Fruit fly (Drosophila melanogaster) whole organism, embryonic: ENCODE data around the gene CG9254.

Experiments used
- Adf1 ChIP-seq: fragments of 200-800 bp; sonication (Bioruptor generic); IDR thresholded peaks from 2 replicates; pipeline ENCODE4 v1.3.6; 2022; ENCODE audit warnings: missing biosample characterization, missing genetic modification characterization
- Bdp1 ChIP-seq: fragments of 200-800 bp; sonication (Bioruptor generic); optimal IDR thresholded peaks from 3 replicates; lab custom pipeline; 2016; ENCODE audit warnings: missing biosample characterization, missing genetic modification characterization
- CG10209 ChIP-seq: fragments of 200-800 bp; sonication (Bioruptor generic); optimal IDR thresholded peaks from 3 replicates; lab custom pipeline; 2017; ENCODE audit warnings: missing biosample characterization, mild to moderate bottlenecking, missing genetic modification characterization, missing genetic modification reagents
- CG10462 ChIP-seq: fragments of 200-800 bp; sonication (Bioruptor generic); optimal IDR thresholded peaks from 2 replicates; lab custom pipeline; 2016; ENCODE audit warnings: missing biosample characterization, missing genetic modification characterization
- CG10959 ChIP-seq: fragments of 200-800 bp; sonication (Bioruptor generic); IDR thresholded peaks from 2 replicates; pipeline ENCODE4 v1.3.6; 2022; ENCODE audit warnings: missing biosample characterization, missing genetic modification characterization
- CG11560 ChIP-seq: fragments of 200-800 bp; sonication (Bioruptor generic); IDR thresholded peaks from 3 replicates; pipeline ENCODE4 v1.3.6; 2022; ENCODE audit warnings: missing biosample characterization, missing genetic modification characterization
- CG12155 ChIP-seq: fragments of 200-800 bp; sonication (Bioruptor generic); optimal IDR thresholded peaks from 3 replicates; lab custom pipeline; 2016; ENCODE audit warnings: missing biosample characterization, missing genetic modification characterization
- CG12659 ChIP-seq: fragments of 200-800 bp; sonication (Bioruptor generic); optimal IDR thresholded peaks from 3 replicates; lab custom pipeline; 2017; ENCODE audit warnings: mild to moderate bottlenecking, missing biosample characterization, missing genetic modification reagents, missing genetic modification characterization
- CG13287 ChIP-seq: fragments of 200-800 bp; sonication (Bioruptor generic); IDR thresholded peaks from 2 replicates; pipeline ENCODE4 v1.3.6; 2022; ENCODE audit warnings: missing biosample characterization, missing genetic modification characterization; ENCODE audit not compliant: partially characterized antibody
- CG13894 ChIP-seq: fragments of 200-800 bp; sonication (Bioruptor generic); optimal IDR thresholded peaks from 3 replicates; lab custom pipeline; 2018; ENCODE audit warnings: missing biosample characterization, mild to moderate bottlenecking, missing genetic modification characterization, moderate library complexity
- CG14441 ChIP-seq: fragments of 200-800 bp; sonication (Bioruptor generic); IDR thresholded peaks from 2 replicates; pipeline ENCODE4 v1.3.6; 2022; ENCODE audit warnings: missing biosample characterization, missing genetic modification characterization
- CG14710 ChIP-seq: fragments of 200-800 bp; sonication (Bioruptor generic); optimal IDR thresholded peaks from 3 replicates; lab custom pipeline; 2019; ENCODE audit warnings: missing biosample characterization, mild to moderate bottlenecking, missing genetic modification characterization, moderate library complexity
- CG14860 ChIP-seq: fragments of 200-800 bp; sonication (Bioruptor generic); IDR thresholded peaks from 3 replicates; pipeline ENCODE4 v1.3.6; 2022; ENCODE audit warnings: missing biosample characterization, missing genetic modification characterization; ENCODE audit not compliant: partially characterized antibody
- CG15011 ChIP-seq: fragments of 200-800 bp; sonication (Bioruptor generic); optimal IDR thresholded peaks from 3 replicates; lab custom pipeline; 2018; ENCODE audit warnings: missing biosample characterization, mild to moderate bottlenecking, missing genetic modification characterization
- CG15514 ChIP-seq: fragments of 200-800 bp; sonication (Bioruptor generic); optimal IDR thresholded peaks from 3 replicates; lab custom pipeline; 2017; ENCODE audit warnings: missing biosample characterization, missing genetic modification characterization, mild to moderate bottlenecking, moderate library complexity, missing genetic modification reagents
- CG16779 ChIP-seq: fragments of 200-800 bp; sonication (Bioruptor generic); IDR thresholded peaks from 2 replicates; pipeline ENCODE4 v1.3.6; 2022; ENCODE audit warnings: missing biosample characterization, missing genetic modification characterization
- CG17802 ChIP-seq: fragments of 200-800 bp; sonication (Bioruptor generic); optimal IDR thresholded peaks from 2 replicates; lab custom pipeline; 2018; ENCODE audit warnings: missing biosample characterization, mild to moderate bottlenecking, missing genetic modification characterization, moderate library complexity
- CG4404 ChIP-seq: fragments of 200-800 bp; sonication (Bioruptor generic); IDR thresholded peaks from 2 replicates; pipeline ENCODE4 v1.3.6; 2022; ENCODE audit warnings: missing biosample characterization, missing genetic modification characterization
- CG5180 ChIP-seq: fragments of 200-800 bp; sonication (Bioruptor generic); optimal IDR thresholded peaks from 3 replicates; lab custom pipeline; 2017; ENCODE audit warnings: missing biosample characterization, missing genetic modification characterization, mild to moderate bottlenecking, moderate library complexity, missing genetic modification reagents
- CG5245 ChIP-seq: fragments of 200-800 bp; sonication (Bioruptor generic); optimal IDR thresholded peaks from 3 replicates; lab custom pipeline; 2016; ENCODE audit warnings: missing biosample characterization, missing genetic modification characterization
- CG6272 ChIP-seq: fragments of 200-800 bp; sonication (Bioruptor generic); IDR thresholded peaks from 2 replicates; pipeline ENCODE4 v1.3.6; 2022; ENCODE audit warnings: missing biosample characterization, missing genetic modification characterization
- CG8944 ChIP-seq: fragments of 200-800 bp; sonication (Bioruptor generic); optimal IDR thresholded peaks from 3 replicates; lab custom pipeline; 2016; ENCODE audit warnings: missing biosample characterization, missing genetic modification characterization
- Doc3 ChIP-seq: fragments of 200-800 bp; sonication (Bioruptor generic); IDR thresholded peaks from 3 replicates; pipeline ENCODE4 v1.3.6; 2022; ENCODE audit warnings: missing biosample characterization, missing genetic modification characterization; ENCODE audit not compliant: partially characterized antibody
- Hr51 ChIP-seq, 2 experiments: fragments of 200-800 bp; sonication (Bioruptor generic); optimal IDR thresholded peaks; 2 replicates in 1 of 2; 3 replicates in 1 of 2; lab custom pipeline; 2016 to 2018; ENCODE audit warnings: missing biosample characterization in 2 of 2, missing genetic modification characterization in 2 of 2, mild to moderate bottlenecking in 1 of 2, moderate library complexity in 1 of 2
- Hr78 ChIP-seq, 2 experiments: fragments of 200-800 bp in 1 of 2; fragments of >200 bp in 1 of 2; sonication (Bioruptor generic) in 1 of 2; optimal IDR thresholded peaks; 2 replicates each; lab custom pipeline; 2017 to 2019; ENCODE audit warnings: missing biosample characterization in 2 of 2, missing genetic modification characterization in 2 of 2, mild to moderate bottlenecking in 1 of 2, moderate library complexity in 1 of 2
- Jarid2 ChIP-seq: fragments of 200-800 bp; sonication (Bioruptor generic); optimal IDR thresholded peaks from 3 replicates; lab custom pipeline; 2017; ENCODE audit warnings: mild to moderate bottlenecking, missing biosample characterization, missing genetic modification reagents, missing genetic modification characterization
- MESR4 ChIP-seq: fragments of 200-800 bp; sonication (Bioruptor generic); optimal IDR thresholded peaks from 2 replicates; lab custom pipeline; 2018; ENCODE audit warnings: missing biosample characterization, mild to moderate bottlenecking, missing genetic modification characterization, moderate library complexity
- Max ChIP-seq: fragments of 200-800 bp; sonication (Bioruptor generic); optimal IDR thresholded peaks from 2 replicates; lab custom pipeline; 2016; ENCODE audit warnings: missing biosample characterization, mild to moderate bottlenecking, missing genetic modification characterization
- Mes4 ChIP-seq: fragments of 200-800 bp; sonication (Bioruptor generic); optimal IDR thresholded peaks from 2 replicates; lab custom pipeline; 2016; ENCODE audit warnings: missing biosample characterization, missing genetic modification characterization
- Myb ChIP-seq: fragments of 200-800 bp; sonication (Bioruptor generic); optimal IDR thresholded peaks from 2 replicates; lab custom pipeline; 2016; ENCODE audit warnings: missing biosample characterization, missing genetic modification characterization
- NC2α ChIP-seq: fragments of 200-800 bp; sonication (Bioruptor generic); optimal IDR thresholded peaks from 2 replicates; lab custom pipeline; 2016; ENCODE audit warnings: missing biosample characterization, missing genetic modification characterization
- Nf-YB ChIP-seq: fragments of 200-800 bp; sonication (Bioruptor generic); optimal IDR thresholded peaks from 3 replicates; lab custom pipeline; 2019; ENCODE audit warnings: missing biosample characterization, mild to moderate bottlenecking, missing genetic modification characterization, moderate library complexity
- Ptx1 ChIP-seq: fragments of 200-800 bp; sonication (Bioruptor generic); IDR thresholded peaks from 2 replicates; pipeline ENCODE4 v1.3.6; 2022; ENCODE audit warnings: missing biosample characterization, missing genetic modification characterization
- Sin3A ChIP-seq: fragments of >200 bp; optimal IDR thresholded peaks from 2 replicates; lab custom pipeline; 2018
- Taf1 ChIP-seq: fragments of 200-800 bp; sonication (Bioruptor generic); IDR thresholded peaks from 2 replicates; pipeline ENCODE4 v1.3.6; 2022; ENCODE audit warnings: missing biosample characterization, missing genetic modification characterization
- Xbp1 ChIP-seq: fragments of 200-800 bp; sonication (Bioruptor generic); optimal IDR thresholded peaks from 3 replicates; lab custom pipeline; 2016; ENCODE audit warnings: missing biosample characterization, mild to moderate bottlenecking, missing genetic modification characterization
- ap ChIP-seq: fragments of 200-800 bp; sonication (Bioruptor generic); IDR thresholded peaks from 2 replicates; pipeline ENCODE4 v1.3.6; 2022; ENCODE audit warnings: missing biosample characterization, missing genetic modification characterization
- da ChIP-seq: fragments of 200-800 bp; sonication (Bioruptor generic); optimal IDR thresholded peaks from 2 replicates; lab custom pipeline; 2016; ENCODE audit warnings: missing biosample characterization, missing genetic modification characterization
- dysf ChIP-seq: fragments of 200-800 bp; sonication (Bioruptor generic); IDR thresholded peaks from 3 replicates; pipeline ENCODE4 v1.3.6; 2022; ENCODE audit warnings: missing biosample characterization, missing genetic modification characterization
- fd3F ChIP-seq: fragments of 200-800 bp; sonication (Bioruptor generic); optimal IDR thresholded peaks from 2 replicates; lab custom pipeline; 2018; ENCODE audit warnings: missing biosample characterization, mild to moderate bottlenecking, missing genetic modification characterization, moderate library complexity
- gsb-n ChIP-seq: fragments of 200-800 bp; sonication (Bioruptor generic); optimal IDR thresholded peaks from 3 replicates; lab custom pipeline; 2018; ENCODE audit warnings: missing biosample characterization, mild to moderate bottlenecking, missing genetic modification characterization
- insv ChIP-seq, 2 experiments: fragments of 200-800 bp; sonication (Bioruptor generic); optimal IDR thresholded peaks; 3 replicates each; lab custom pipeline; 2016 to 2018; ENCODE audit warnings: missing biosample characterization in 2 of 2, missing genetic modification characterization in 2 of 2
- lola ChIP-seq, 3 experiments: fragments of >200 bp in 2 of 3; fragments of 200-800 bp in 1 of 3; sonication (Bioruptor generic) in 1 of 3; optimal IDR thresholded peaks; 2 replicates each; lab custom pipeline; 2017 to 2019; ENCODE audit warnings: missing biosample characterization in 3 of 3, missing genetic modification characterization in 3 of 3, mild to moderate bottlenecking in 1 of 3, moderate library complexity in 1 of 3
- nom ChIP-seq: fragments of 200-800 bp; sonication (Bioruptor generic); optimal IDR thresholded peaks from 2 replicates; lab custom pipeline; 2017; ENCODE audit warnings: missing biosample characterization, missing genetic modification characterization, mild to moderate bottlenecking, moderate library complexity, missing genetic modification reagents
- onecut ChIP-seq: fragments of 200-800 bp; sonication (Bioruptor generic); IDR thresholded peaks from 2 replicates; pipeline ENCODE4 v1.3.6; 2022; ENCODE audit warnings: missing biosample characterization, missing genetic modification characterization
- pzg ChIP-seq: fragments of 200-800 bp; sonication (Bioruptor generic); optimal IDR thresholded peaks from 3 replicates; lab custom pipeline; 2018; ENCODE audit warnings: missing biosample characterization, mild to moderate bottlenecking, missing genetic modification characterization, moderate library complexity
- ranshi ChIP-seq: fragments of 200-800 bp; sonication (Bioruptor generic); IDR thresholded peaks from 2 replicates; pipeline ENCODE4 v1.3.6; 2022; ENCODE audit warnings: missing biosample characterization, missing genetic modification characterization
- sens-2 ChIP-seq: fragments of 200-800 bp; sonication (Bioruptor generic); IDR thresholded peaks from 2 replicates; pipeline ENCODE4 v1.3.6; 2022; ENCODE audit warnings: missing biosample characterization, missing genetic modification characterization
- slou ChIP-seq: fragments of 200-800 bp; sonication (Bioruptor generic); optimal IDR thresholded peaks from 3 replicates; lab custom pipeline; 2016; ENCODE audit warnings: missing biosample characterization, missing genetic modification characterization
- tin ChIP-seq: fragments of 200-800 bp; sonication (Bioruptor generic); optimal IDR thresholded peaks from 3 replicates; lab custom pipeline; 2016; ENCODE audit warnings: missing biosample characterization, missing genetic modification characterization

The CG9254 gene

dm6 chr2L:13571791-13572451 is 25.1 kb downstream of the CG9254 start (continued):
- TF ChIP-seq CG12659 (GFP tag; lab: Kevin White, UChicago) (no peak), CG5245 (GFP tag; lab: Kevin White, UChicago) (no peak), CG5180 (GFP tag; lab: Kevin White, UChicago) (no peak), Mes4 (GFP tag; lab: Kevin White, UChicago) (no peak), Bdp1 (GFP tag; lab: Kevin White, UChicago) (no peak), CG10209 (GFP tag; lab: Kevin White, UChicago) (no peak), CG14710 (tag; lab: Kevin White, UChicago) (no peak), Hr51 (GFP tag; optimal IDR thresholded peaks at IDR 0.05; lab: Kevin White, UChicago) (peak in 1 of 2 experiments; percentile 47), Adf1 (GFP tag; lab: Robert Waterston, UW) (no peak), ap (no peak), CG13287 (GFP tag; lab: Robert Waterston, UW) (no peak), CG15011 (GFP tag; lab: Kevin White, UChicago) (no peak), lola (GFP tag; optimal IDR thresholded peaks at IDR 0.05; lab: Kevin White, UChicago) (no peak), CG10959 (GFP tag; lab: Robert Waterston, UW) (no peak), CG15514 (GFP tag; lab: Kevin White, UChicago) (no peak), CG4404 (GFP tag; lab: Robert Waterston, UW) (no peak), Doc3 (GFP tag; lab: Robert Waterston, UW) (no peak), Taf1 (no peak), CG16779 (no peak), CG8944 (GFP tag; lab: Kevin White, UChicago) (no peak), onecut (GFP tag; lab: Robert Waterston, UW) (no peak), Hr78 (GFP tag; optimal IDR thresholded peaks at IDR 0.05; lab: Kevin White, UChicago) (no peak), tin (no peak), CG10462 (no peak), Nf-YB (GFP tag; lab: Kevin White, UChicago) (no peak), nom (no peak), MESR4 (GFP tag; lab: Kevin White, UChicago) (no peak), Sin3A (no peak), slou (no peak), Myb (GFP tag; lab: Kevin White, UChicago) (no peak), CG14441 (GFP tag; lab: Robert Waterston, UW) (no peak), gsb-n (no peak), CG12155 (no peak), Max (GFP tag; lab: Kevin White, UChicago) (no peak), CG17802 (tag; lab: Kevin White, UChicago) (no peak), Jarid2 (no peak), CG11560 (tag; lab: Robert Waterston, UW) (no peak), dysf (GFP tag; lab: Robert Waterston, UW) (no peak), sens-2 (GFP tag; lab: Robert Waterston, UW) (no peak), NC2α (no peak), Ptx1 (GFP tag; lab: Robert Waterston, UW) (no peak), Xbp1 (GFP tag; lab: Kevin White, UChicago) (peak; percentile 12), fd3F (GFP tag; lab: Kevin White, UChicago) (no peak), CG13894 (no peak), insv (GFP tag; optimal IDR thresholded peaks at IDR 0.05; lab: Kevin White, UChicago) (no peak), CG6272 (GFP tag; lab: Robert Waterston, UW) (no peak), CG14860 (GFP tag; lab: Robert Waterston, UW) (no peak), ranshi (no peak), pzg (GFP tag; lab: Kevin White, UChicago) (no peak), da (no peak)
